Fruit fly (Drosophila melanogaster) whole organism, wandering third instar larva: ENCODE data around the gene CG32669.

ENCODE experiments used
- CG32264 ChIP-seq: fragments of 200-800 bp; sonication (Bioruptor generic); optimal IDR thresholded peaks from 2 replicates; lab custom pipeline; 2016; ENCODE audit warnings: missing biosample characterization, missing genetic modification characterization
- Dfd ChIP-seq: fragments of >200 bp; optimal IDR thresholded peaks from 2 replicates; lab custom pipeline; 2017; ENCODE audit warnings: missing biosample characterization, missing genetic modification characterization
- Dif ChIP-seq: fragments of 200-275, 200-300 bp; sonication (Bioruptor generic); optimal IDR thresholded peaks from 2 replicates; lab custom pipeline; 2018; ENCODE audit warnings: missing biosample characterization, missing genetic modification characterization; ENCODE audit not compliant: partially characterized antibody
- HLH106 ChIP-seq: fragments of 200-800 bp; optimal IDR thresholded peaks from 3 replicates; lab custom pipeline; 2019; ENCODE audit warnings: missing biosample characterization, mild to moderate bottlenecking, missing genetic modification characterization, moderate library complexity
- Hnf4 ChIP-seq: fragments of 200-800 bp; sonication (Bioruptor generic); optimal IDR thresholded peaks from 2 replicates; lab custom pipeline; 2016; ENCODE audit warnings: missing biosample characterization, mild to moderate bottlenecking, missing genetic modification characterization
- Hr78 ChIP-seq: fragments of >200 bp; optimal IDR thresholded peaks from 2 replicates; lab custom pipeline; 2017; ENCODE audit warnings: missing biosample characterization, missing genetic modification characterization
- Hr83 ChIP-seq: fragments of 200-300 bp; sonication (Bioruptor generic); optimal IDR thresholded peaks from 2 replicates; lab custom pipeline; 2016; ENCODE audit warnings: missing biosample characterization, mild to moderate bottlenecking, missing genetic modification characterization, moderate library complexity; ENCODE audit not compliant: poor library complexity, severe bottlenecking
- Jra ChIP-seq: sonication (Bioruptor generic); optimal IDR thresholded peaks from 2 replicates; lab custom pipeline; 2016; ENCODE audit warnings: missing biosample characterization, missing genetic modification characterization
- Myc ChIP-seq: fragments of >200 bp; optimal IDR thresholded peaks from 2 replicates; lab custom pipeline; 2017
- N ChIP-seq: fragments of >200 bp; optimal IDR thresholded peaks from 2 replicates; lab custom pipeline; 2018; ENCODE audit warnings: missing biosample characterization, missing external identifiers, missing genetic modification characterization
- Rel ChIP-seq, 2 experiments: fragments of 200-800 bp; sonication (Bioruptor generic) in 1 of 2; optimal IDR thresholded peaks; 2 replicates in 1 of 2; 3 replicates in 1 of 2; lab custom pipeline; 2016 to 2019; ENCODE audit warnings: mild to moderate bottlenecking in 2 of 2, missing biosample characterization in 2 of 2, missing genetic modification characterization in 2 of 2, moderate library complexity in 1 of 2
- Sp1 ChIP-seq: fragments of 200-800 bp; sonication (Bioruptor generic); optimal IDR thresholded peaks from 3 replicates; lab custom pipeline; 2019; ENCODE audit warnings: missing biosample characterization, mild to moderate bottlenecking, missing genetic modification characterization, moderate library complexity
- br ChIP-seq: fragments of 200-800 bp; sonication (Bioruptor generic); optimal IDR thresholded peaks from 2 replicates; lab custom pipeline; 2016; ENCODE audit warnings: missing biosample characterization, missing genetic modification characterization
- dl ChIP-seq, 2 experiments: fragments of 175-275, 200-275 bp in 1 of 2; fragments of 200-275 bp in 1 of 2; sonication (Bioruptor generic); optimal IDR thresholded peaks; lab custom pipeline; 2018; ENCODE audit warnings: mild to moderate bottlenecking in 2 of 2, missing biosample characterization in 2 of 2, missing genetic modification characterization in 2 of 2, moderate library complexity in 2 of 2; ENCODE audit not compliant: partially characterized antibody in 2 of 2, insufficient read depth in 1 of 2
- dsf ChIP-seq: sonication (Bioruptor generic); optimal IDR thresholded peaks from 2 replicates; lab custom pipeline; 2016; ENCODE audit warnings: missing biosample characterization, missing genetic modification characterization, borderline replicate concordance
- ey ChIP-seq: fragments of 200-800 bp; sonication (Bioruptor generic); optimal IDR thresholded peaks from 2 replicates; lab custom pipeline; 2016; ENCODE audit warnings: missing biosample characterization, missing genetic modification characterization
- foxo ChIP-seq, 2 experiments: fragments of 200-800 bp; sonication (Bioruptor generic); optimal IDR thresholded peaks; 2 replicates in 1 of 2; 3 replicates in 1 of 2; lab custom pipeline; 2016 to 2017; ENCODE audit warnings: missing biosample characterization in 2 of 2, missing genetic modification characterization in 2 of 2
- fru ChIP-seq: fragments of 200-800 bp; sonication (Bioruptor generic); optimal IDR thresholded peaks from 3 replicates; lab custom pipeline; 2016; ENCODE audit warnings: missing biosample characterization, mild to moderate bottlenecking, missing genetic modification characterization
- h ChIP-seq: fragments of 200-800 bp; sonication (Bioruptor generic); optimal IDR thresholded peaks from 3 replicates; lab custom pipeline; 2016; ENCODE audit warnings: missing biosample characterization, mild to moderate bottlenecking, missing genetic modification characterization
- jim ChIP-seq: fragments of 175-275, 200-325 bp; sonication (Bioruptor generic); optimal IDR thresholded peaks from 2 replicates; lab custom pipeline; 2016; ENCODE audit warnings: missing biosample characterization, mild to moderate bottlenecking, missing genetic modification characterization
- lola ChIP-seq: fragments of >200 bp; optimal IDR thresholded peaks from 2 replicates; lab custom pipeline; 2017; ENCODE audit warnings: missing biosample characterization, missing genetic modification characterization
- pan ChIP-seq: fragments of >200 bp; optimal IDR thresholded peaks from 2 replicates; lab custom pipeline; 2017
- psq ChIP-seq: fragments of 200-800 bp; sonication (Bioruptor generic); optimal IDR thresholded peaks from 3 replicates; lab custom pipeline; 2017; ENCODE audit warnings: missing biosample characterization, mild to moderate bottlenecking, missing genetic modification characterization, moderate library complexity
- rgr ChIP-seq: fragments of 200-800 bp; sonication (Bioruptor generic); optimal IDR thresholded peaks from 3 replicates; lab custom pipeline; 2016; ENCODE audit warnings: missing biosample characterization, mild to moderate bottlenecking, missing genetic modification characterization
- sage ChIP-seq: fragments of 200-800 bp; sonication (Bioruptor generic); optimal IDR thresholded peaks from 2 replicates; lab custom pipeline; 2016; ENCODE audit warnings: missing biosample characterization, mild to moderate bottlenecking, missing genetic modification characterization
- sv ChIP-seq: fragments of 200-800 bp; sonication (Bioruptor generic); optimal IDR thresholded peaks from 3 replicates; lab custom pipeline; 2016; ENCODE audit warnings: missing biosample characterization, missing genetic modification characterization
- usp ChIP-seq: fragments of >200 bp; optimal IDR thresholded peaks from 2 replicates; lab custom pipeline; 2017; ENCODE audit warnings: missing biosample characterization, missing genetic modification characterization
- woc ChIP-seq: sonication (Bioruptor generic); optimal IDR thresholded peaks from 2 replicates; lab custom pipeline; 2016; ENCODE audit warnings: missing biosample characterization, mild to moderate bottlenecking, missing genetic modification characterization

CG32669 gene

dm6 chrX:10845256-10845655 lies 375 bp upstream of the CG32669 start:
- TF ChIP-seq sage (GFP tag; lab: Kevin White, UChicago) = no peak
- no peak for TF ChIP-seq Rel (GFP tag; optimal IDR thresholded peaks at IDR 0.05; lab: Kevin White, UChicago)
- TF ChIP-seq Rel (tag; optimal IDR thresholded peaks at IDR 0.05; lab: Kevin White, UChicago) = peak; percentile 33
- TF ChIP-seq, all 38 proteins: peak for 1

- TF ChIP-seq woc (GFP tag; lab: Kevin White, UChicago) (peak; percentile 2), h (peak; percentile 2), ey (GFP tag; lab: Kevin White, UChicago) (peak; percentile 23), dsf (GFP tag; lab: Kevin White, UChicago) (no peak), lola (GFP tag; lab: Kevin White, UChicago) (no peak), HLH106 (tag; lab: Kevin White, UChicago) (peak; percentile 40), Jra (GFP tag; lab: Kevin White, UChicago) (no peak), Myc (lab: Kevin White, UChicago) (peak; percentile 59), rgr (GFP tag; lab: Kevin White, UChicago) (no peak), br (GFP tag; lab: Kevin White, UChicago) (peak; percentile 2), Sp1 (GFP tag; lab: Kevin White, UChicago) (peak; percentile 34), foxo (GFP tag; optimal IDR thresholded peaks at IDR 0.05; lab: Kevin White, UChicago) (peak in 1 of 2 experiments; percentile 34), Hnf4 (no peak)
These were observed 3.1 kb downstream of the CG32669 start, which contains the start of gene CG15209 for dm6 chrX:10841717-10842255. Gene CG15209, plus strand, starts transcription at chrX:10842205.

dm6 chrX:10840892-10841564 lies 3.9 kb downstream of the CG32669 start:
- TF ChIP-seq sv (GFP tag; lab: Kevin White, UChicago) (no peak), jim (GFP tag; lab: Kevin White, UChicago) (no peak), Dfd (GFP tag; lab: Kevin White, UChicago) (no peak), Jra (GFP tag; lab: Kevin White, UChicago) (peak; percentile 14), ey (GFP tag; lab: Kevin White, UChicago) (no peak), sage (GFP tag; lab: Kevin White, UChicago) (no peak), CG32264 (GFP tag; lab: Kevin White, UChicago) (no peak), psq (GFP tag; lab: Kevin White, UChicago) (no peak), Rel (GFP tag; optimal IDR thresholded peaks at IDR 0.05; lab: Kevin White, UChicago) (no peak), Rel (tag; optimal IDR thresholded peaks at IDR 0.05; lab: Kevin White, UChicago) (no peak), dsf (GFP tag; lab: Kevin White, UChicago) (no peak), dl (GFP tag; optimal IDR thresholded peaks at IDR 0.05; lab: Kevin White, UChicago; ENCODE audit: insufficient read depth in 1 of 2, partially characterized antibody in 2 of 2) (no peak), Myc (lab: Kevin White, UChicago) (peak; percentile 16), Hr78 (no peak), fru (no peak), woc (GFP tag; lab: Kevin White, UChicago) (no peak), Dif (GFP tag; lab: Kevin White, UChicago) (no peak), h (no peak), N (GFP tag; lab: Kevin White, UChicago) (peak; percentile 16), HLH106 (tag; lab: Kevin White, UChicago) (no peak), br (GFP tag; lab: Kevin White, UChicago) (peak; percentile 3)

- no peak for TF ChIP-seq usp
- peak; percentile 21 for TF ChIP-seq Hr83 (GFP tag; lab: Kevin White, UChicago)
These were observed 5.9 kb downstream of the CG32669 start, which contains the start of gene CG15210 for dm6 chrX:10838962-10839361. Gene CG15210, plus strand, starts transcription at chrX:10839230.

- TF ChIP-seq pan (peak; percentile 67), br (GFP tag; lab: Kevin White, UChicago) (no peak)
These were observed 9.2 kb downstream of the CG32669 start for dm6 chrX:10835631-10836030.
